Worm (Caenorhabditis elegans): Measurements from ENCODE around the gene clec-215.

DNA sequence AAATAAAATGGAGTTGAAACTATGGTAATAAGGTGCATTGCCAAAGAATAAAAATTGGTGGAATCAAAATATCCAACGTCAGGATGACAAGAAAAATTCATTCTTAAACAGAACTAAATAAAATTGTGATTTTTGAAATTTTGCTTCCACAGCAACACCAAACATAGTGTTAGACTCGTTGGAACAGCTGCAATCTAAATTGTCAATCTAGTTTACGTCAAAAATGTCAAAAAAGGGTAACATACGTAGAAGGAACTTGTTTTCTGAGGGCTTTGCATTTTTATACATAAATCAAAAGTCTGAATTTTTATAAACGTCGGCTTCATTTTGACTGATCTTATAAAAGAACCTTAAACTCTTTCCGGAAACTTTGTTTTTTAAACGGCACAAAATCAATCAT is 41.4 kb downstream of the clec-215 start, which contains the start of gene srh-200:
- no peak for TF ChIP-seq ref-1 (GFP tag; conservative IDR thresholded peaks at IDR 0.05)
- no peak for TF ChIP-seq ztf-29 (GFP tag; IDR thresholded peaks at IDR 0.05)
- TF ChIP-seq ztf-23 (GFP tag; IDR thresholded peaks at IDR 0.05), result no peak
- TF ChIP-seq flt-1 (GFP tag; IDR thresholded peaks at IDR 0.05), result no peak

Data from whole organism, midembryonic.